Worm (Caenorhabditis elegans): ENCODE measurements around the gene W09D10.4.
A peak's percentile ranks its signal among the peaks of the same experiment; 100 is the strongest.

DNA sequence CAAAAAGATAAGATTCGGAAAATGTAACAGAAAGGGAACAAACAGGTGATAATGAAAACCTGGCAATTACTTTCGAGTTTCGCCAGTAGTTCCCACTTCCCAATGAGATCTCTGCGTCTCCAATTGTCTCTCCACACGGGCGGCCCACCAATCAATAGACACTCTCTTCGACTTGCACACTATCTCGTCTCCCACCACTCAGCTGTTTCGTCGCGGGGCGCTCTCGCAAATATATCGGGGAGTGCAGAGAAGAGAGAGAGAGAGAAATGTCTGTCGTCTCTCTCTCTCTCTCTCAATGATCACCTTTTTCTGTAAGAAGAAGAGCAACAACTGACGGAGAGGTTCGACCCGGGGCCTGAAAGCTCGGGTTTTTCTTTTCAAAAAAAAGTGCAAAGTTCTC, 4.2 kb upstream of the W09D10.4 start:
- TF ChIP-seq madf-9 (GFP tag; conservative IDR thresholded peaks at IDR 0.05), result peak; percentile 54; the same call in 1 of the 2 replicates
- peak; percentile 27 for TF ChIP-seq unc-130 (GFP tag; optimal IDR thresholded peaks at IDR 0.05)
- no peak for TF ChIP-seq R02D3.7 (tag; optimal IDR thresholded peaks at IDR 0.05)
- no peak for TF ChIP-seq ztf-11 (tag; optimal IDR thresholded peaks at IDR 0.05)
- TF ChIP-seq nhr-76 (tag; optimal IDR thresholded peaks at IDR 0.05), result no peak
- peak; percentile 29 for TF ChIP-seq ama-1 (optimal IDR thresholded peaks at IDR 0.05)
- TF ChIP-seq skn-1 (tag; optimal IDR thresholded peaks at IDR 0.05), result no peak
- no peak for TF ChIP-seq zip-2 (tag; optimal IDR thresholded peaks at IDR 0.05)
- TF ChIP-seq sdz-12 (GFP tag; optimal IDR thresholded peaks at IDR 0.05), result no peak
- TF ChIP-seq hlh-11 (tag; optimal IDR thresholded peaks at IDR 0.05), result peak; percentile 100
- TF ChIP-seq gei-8 (GFP tag; optimal IDR thresholded peaks at IDR 0.05), result peak; percentile 57
- TF ChIP-seq nhr-111 (GFP tag; optimal IDR thresholded peaks at IDR 0.05), result no peak
- TF ChIP-seq unc-62 (GFP tag; optimal IDR thresholded peaks at IDR 0.05 in 1 of 2), result no peak
- no peak for TF ChIP-seq unc-62 (tag; optimal IDR thresholded peaks at IDR 0.05)
- peak; percentile 50; the same call in 1 of the 2 replicates for TF ChIP-seq pha-4 (GFP tag; IDR thresholded peaks at IDR 0.05)
- peak; percentile 38 for TF ChIP-seq pha-4 (tag; optimal IDR thresholded peaks at IDR 0.05)

All from whole organism, L4 larva.